Fruit fly (Drosophila melanogaster) S2 (cell line): Measurements from ENCODE around the gene CG13239.

ENCODE experiments used
- CG8478 ChIP-seq: fragments of >200 bp; optimal IDR thresholded peaks from 2 replicates; lab custom pipeline; 2018
- CTCF ChIP-seq, 2 experiments: fragments of >200 bp; optimal IDR thresholded peaks; 2 replicates each; lab custom pipeline; 2018

Gene CG13239

dm6 chr3L:22877934-22878333 lies 17.3 kb downstream of the CG13239 start:
- TF ChIP-seq CTCF (optimal IDR thresholded peaks at IDR 0.05; lab: Kevin White, UChicago) (no peak), CG8478 (lab: Kevin White, UChicago) (no peak)

- TF ChIP-seq CTCF (optimal IDR thresholded peaks at IDR 0.05; lab: Kevin White, UChicago) (no peak), CG8478 (lab: Kevin White, UChicago) (no peak)
Observed at dm6 chr3L:22878723-22879343, 18.2 kb downstream of the CG13239 start, which contains the start of the genes Chro and Ssl1. TSS of gene Chro (minus strand) at chr3L:22878984. TSS of gene Ssl1 (plus strand) at chr3L:22879089.

dm6 chr3L:22879344-22879723 lies 18.7 kb downstream of the CG13239 start:
- no peak for TF ChIP-seq CG8478 (lab: Kevin White, UChicago)
- no peak for TF ChIP-seq CTCF (optimal IDR thresholded peaks at IDR 0.05; lab: Kevin White, UChicago)

dm6 chr3L:22880914-22881313 lies 20.3 kb downstream of the CG13239 start, which contains the start of gene slif:
TSS of gene slif (plus strand) at chr3L:22881045.
- no peak for TF ChIP-seq CG8478 (lab: Kevin White, UChicago)
- no peak for TF ChIP-seq CTCF (optimal IDR thresholded peaks at IDR 0.05; lab: Kevin White, UChicago)

dm6 chr3L:22883649-22884048 lies 23.1 kb downstream of the CG13239 start:
- TF ChIP-seq CG8478 (lab: Kevin White, UChicago) = no peak
- no peak for TF ChIP-seq CTCF (optimal IDR thresholded peaks at IDR 0.05; lab: Kevin White, UChicago)

dm6 chr3L:22884481-22884880 lies 23.9 kb downstream of the CG13239 start:
- no peak for TF ChIP-seq CTCF (optimal IDR thresholded peaks at IDR 0.05; lab: Kevin White, UChicago)
- no peak for TF ChIP-seq CG8478 (lab: Kevin White, UChicago)

dm6 chr3L:22885843-22886242 lies 25.3 kb downstream of the CG13239 start:
- TF ChIP-seq CG8478 (lab: Kevin White, UChicago) = no peak
- TF ChIP-seq CTCF (optimal IDR thresholded peaks at IDR 0.05; lab: Kevin White, UChicago) = no peak

dm6 chr3L:22886939-22887338 lies 26.4 kb downstream of the CG13239 start:
- TF ChIP-seq CTCF (optimal IDR thresholded peaks at IDR 0.05; lab: Kevin White, UChicago) (no peak), CG8478 (lab: Kevin White, UChicago) (no peak)

dm6 chr3L:22887677-22888076 lies 27.1 kb downstream of the CG13239 start:
- no peak for TF ChIP-seq CTCF (optimal IDR thresholded peaks at IDR 0.05; lab: Kevin White, UChicago)
- TF ChIP-seq CG8478 (lab: Kevin White, UChicago) = no peak

- TF ChIP-seq CG8478 (lab: Kevin White, UChicago) (no peak), CTCF (optimal IDR thresholded peaks at IDR 0.05; lab: Kevin White, UChicago) (no peak)
Observed at dm6 chr3L:22888591-22889258, 28.1 kb downstream of the CG13239 start.

dm6 chr3L:22890024-22890423 lies 29.4 kb downstream of the CG13239 start:
- TF ChIP-seq CG8478 (lab: Kevin White, UChicago) (no peak), CTCF (optimal IDR thresholded peaks at IDR 0.05; lab: Kevin White, UChicago) (no peak)

dm6 chr3L:22891009-22891408 lies 30.4 kb downstream of the CG13239 start:
- TF ChIP-seq CG8478 (lab: Kevin White, UChicago) (no peak), CTCF (optimal IDR thresholded peaks at IDR 0.05; lab: Kevin White, UChicago) (no peak)

- peak; percentile 0 to 31 for TF ChIP-seq CTCF (optimal IDR thresholded peaks at IDR 0.05; lab: Kevin White, UChicago)
- no peak for TF ChIP-seq CG8478 (lab: Kevin White, UChicago)
Observed at dm6 chr3L:22894689-22895283, 34.2 kb downstream of the CG13239 start.

dm6 chr3L:22898444-22898843 lies 37.9 kb downstream of the CG13239 start, which contains the start of gene CG11131:
TSS of gene CG11131 (plus strand) at chr3L:22898744.
- no peak for TF ChIP-seq CG8478 (lab: Kevin White, UChicago)

- no peak for TF ChIP-seq CTCF (optimal IDR thresholded peaks at IDR 0.05; lab: Kevin White, UChicago)
- TF ChIP-seq CG8478 (lab: Kevin White, UChicago) = no peak
Observed at dm6 chr3L:22901612-22902011, 41.0 kb downstream of the CG13239 start, which contains the start of gene BoYb. TSS of gene BoYb (plus strand) at chr3L:22901912.
